Fruit fly (Drosophila melanogaster) whole organism, pupa: ENCODE data around the gene CG14655.

Source experiments
- CG17806 ChIP-seq: fragments of 200-800 bp; sonication (Bioruptor generic); optimal IDR thresholded peaks from 2 replicates; lab custom pipeline; 2018; ENCODE audit warnings: missing biosample characterization, mild to moderate bottlenecking, missing genetic modification characterization, moderate library complexity
- CG8159 ChIP-seq: fragments of 200-800 bp; sonication (Bioruptor generic); optimal IDR thresholded peaks from 3 replicates; lab custom pipeline; 2018; ENCODE audit warnings: missing biosample characterization, mild to moderate bottlenecking, missing genetic modification characterization, moderate library complexity
- EcR ChIP-seq: fragments of 200-800 bp; sonication (Bioruptor generic); optimal IDR thresholded peaks from 3 replicates; lab custom pipeline; 2019; ENCODE audit warnings: missing biosample characterization, missing genetic modification characterization, mild to moderate bottlenecking, moderate library complexity, missing genetic modification reagents
- rn ChIP-seq: fragments of 200-800 bp; sonication (Bioruptor generic); IDR thresholded peaks from 2 replicates; pipeline ENCODE4 v1.3.6; 2022; ENCODE audit warnings: missing biosample characterization, missing genetic modification characterization

DNA sequence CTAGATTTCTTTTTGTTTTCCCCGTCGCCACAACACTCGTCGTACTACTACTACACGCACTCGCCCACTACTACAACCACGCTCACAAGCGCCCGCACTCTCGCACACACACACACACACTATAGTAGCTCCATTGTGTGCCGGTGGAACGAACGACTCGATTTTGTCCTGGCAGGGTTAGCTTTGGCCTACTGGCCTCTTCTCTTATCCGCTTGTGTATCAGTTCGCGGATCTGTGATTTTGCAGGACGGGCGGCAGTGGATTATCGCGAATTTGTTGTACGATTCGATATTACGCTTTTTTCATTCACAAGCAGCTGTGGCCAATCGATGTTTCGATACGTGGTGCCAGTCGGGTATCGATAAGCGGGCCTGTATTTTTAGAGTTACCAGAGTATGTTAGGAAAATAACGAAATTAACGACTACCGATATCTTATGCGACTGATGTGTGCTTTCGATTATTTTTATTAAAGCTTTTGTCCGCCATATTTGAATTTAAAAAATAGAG is 41.0 kb upstream of the CG14655 start, which contains the start of gene CG14657:
- no peak for TF ChIP-seq CG17806 (tag; lab: Kevin White, UChicago)
- TF ChIP-seq rn (GFP tag; lab: Robert Waterston, UW), result no peak
- TF ChIP-seq EcR (GFP tag; lab: Kevin White, UChicago), result no peak
- no peak for TF ChIP-seq CG8159 (tag; lab: Kevin White, UChicago)
